Worm (Caenorhabditis elegans): ENCODE data around the gene R193.2.

- no peak for TF ChIP-seq him-1 (tag; optimal IDR thresholded peaks at IDR 0.05)
- TF ChIP-seq dao-5 (tag; optimal IDR thresholded peaks at IDR 0.05) = no peak
- TF ChIP-seq W03F9.2 (tag; optimal IDR thresholded peaks at IDR 0.05) = no peak
Observed at ce11 chrX:1111603-1112002, 36.8 kb downstream of the R193.2 start, which contains the start of gene C05D9.3.

Data from whole organism, L4/young adult.